Fruit fly (Drosophila melanogaster): ENCODE data around the gene Cp38.
A peak's percentile ranks its signal among the peaks of the same experiment; 100 is the strongest.

Gene Cp38

dm6 chrX:8455019-8455555 is 26.6 kb upstream of the Cp38 start, which contains the start of gene org-1 (continued):
- TF ChIP-seq tio (GFP tag; optimal IDR thresholded peaks at IDR 0.05) (peak; percentile 92), amos (GFP tag; IDR thresholded peaks at IDR 0.05; ENCODE audit: partially characterized antibody) (no peak), CG14860 (GFP tag; IDR thresholded peaks at IDR 0.05; ENCODE audit: partially characterized antibody) (no peak), CG12299 (tag; optimal IDR thresholded peaks at IDR 0.05) (peak; percentile 88), H2.0 (GFP tag; IDR thresholded peaks at IDR 0.05) (peak; percentile 98), Opbp (GFP tag; IDR thresholded peaks at IDR 0.05; ENCODE audit: partially characterized antibody) (no peak), pho (GFP tag; optimal IDR thresholded peaks at IDR 0.05) (peak; percentile 66), esg (GFP tag; conservative IDR thresholded peaks at IDR 0.05) (peak; percentile 97), CG10462 (GFP tag; optimal IDR thresholded peaks at IDR 0.05) (peak; percentile 91), Dp (GFP tag; optimal IDR thresholded peaks at IDR 0.05) (no peak), CkIIα-i1 (GFP tag; IDR thresholded peaks at IDR 0.05) (peak; percentile 76; the same call in 1 of the 2 replicates), CG9797 (GFP tag; optimal IDR thresholded peaks at IDR 0.05) (peak; percentile 16), unpg (GFP tag; optimal IDR thresholded peaks at IDR 0.05) (peak; percentile 97), CG18619 (GFP tag; optimal IDR thresholded peaks at IDR 0.05) (peak; percentile 88), Hsf (GFP tag; optimal IDR thresholded peaks at IDR 0.05) (peak; percentile 91), CG9932 (GFP tag; IDR thresholded peaks at IDR 0.05) (peak; percentile 95), Xbp1 (GFP tag; optimal IDR thresholded peaks at IDR 0.05) (peak; percentile 96)

dm6 chrX:8457532-8457931 is 24.1 kb upstream of the Cp38 start, which contains the start of gene CG32713:
CG32713 (minus strand) TSS chrX:8457632.
- TF ChIP-seq schlank (tag; optimal IDR thresholded peaks at IDR 0.05) (no peak), MBD-R2 (GFP tag; IDR thresholded peaks at IDR 0.05) (no peak), Awh (GFP tag; IDR thresholded peaks at IDR 0.05) (no peak), zen (tag; optimal IDR thresholded peaks at IDR 0.05) (no peak), CG12744 (GFP tag; optimal IDR thresholded peaks at IDR 0.05) (no peak)

dm6 chrX:8459452-8460040 is 22.1 kb upstream of the Cp38 start:
- TF ChIP-seq CG17359 (tag; optimal IDR thresholded peaks at IDR 0.05) (peak; percentile 19), CG1024 (GFP tag; IDR thresholded peaks at IDR 0.05) (no peak), CG11504 (tag; optimal IDR thresholded peaks at IDR 0.05) (peak; percentile 9), lab (GFP tag; optimal IDR thresholded peaks at IDR 0.05) (peak; percentile 7), CG3163 (GFP tag; optimal IDR thresholded peaks at IDR 0.05) (no peak), z (GFP tag; IDR thresholded peaks at IDR 0.05) (no peak), Blimp-1 (GFP tag; optimal IDR thresholded peaks at IDR 0.05) (peak; percentile 5), CG1233 (GFP tag; optimal IDR thresholded peaks at IDR 0.05) (peak; percentile 2), Oli (tag; optimal IDR thresholded peaks at IDR 0.05) (no peak), CG1603 (tag; optimal IDR thresholded peaks at IDR 0.05) (peak; percentile 20), CG11695 (GFP tag; IDR thresholded peaks at IDR 0.05) (0 out of 3 replicates have a peak, but pooled peaks have one; percentile 29), Med (GFP tag) (peak; percentile 0), bsh (GFP tag; optimal IDR thresholded peaks at IDR 0.05) (peak in 1 of 2 experiments; percentile 19), CG11696 (GFP tag; IDR thresholded peaks at IDR 0.05) (peak; percentile 54; the same call in 1 of the 2 replicates), sens (GFP tag) (peak; percentile 71), nom (GFP tag; optimal IDR thresholded peaks at IDR 0.05) (peak; percentile 54), ATbp (GFP tag; optimal IDR thresholded peaks at IDR 0.05) (peak; percentile 8)
